Worm (Caenorhabditis elegans) whole organism, L3 larva: ENCODE measurements around the gene T25B2.1.

Source experiments
- elt-1 ChIP-seq: fragments of 150-350 bp; optimal IDR thresholded peaks from 2 replicates; lab custom pipeline; 2014; ENCODE audit warnings: missing biosample characterization, missing genetic modification characterization
- fkh-10 ChIP-seq: sonication (generic microtip); optimal IDR thresholded peaks from 2 replicates; lab custom pipeline; 2017; ENCODE audit warnings: missing biosample characterization, missing genetic modification reagents, missing genetic modification characterization
- lin-15B ChIP-seq: fragments of 150-350 bp; optimal IDR thresholded peaks from 2 replicates; lab custom pipeline; 2014; ENCODE audit warnings: missing biosample characterization, missing genetic modification characterization
- lin-39 ChIP-seq: fragments of 150-350 bp; optimal IDR thresholded peaks from 2 replicates; lab custom pipeline; 2018; ENCODE audit warnings: missing biosample characterization, missing genetic modification reagents, missing genetic modification characterization
- nhr-12 ChIP-seq: fragments of 150-350 bp; optimal IDR thresholded peaks from 2 replicates; lab custom pipeline; 2014; ENCODE audit warnings: missing biosample characterization, missing genetic modification characterization
- nhr-28 ChIP-seq: fragments of 150-350 bp; optimal IDR thresholded peaks from 2 replicates; lab custom pipeline; 2014; ENCODE audit warnings: missing biosample characterization, missing genetic modification characterization
- nhr-76 ChIP-seq: fragments of 150-350 bp; sonication (generic microtip); optimal IDR thresholded peaks from 5 replicates; lab custom pipeline; 2014; ENCODE audit warnings: missing biosample characterization, missing genetic modification characterization
- nhr-77 ChIP-seq: fragments of 150-350 bp; optimal IDR thresholded peaks from 2 replicates; lab custom pipeline; 2014; ENCODE audit warnings: missing biosample characterization, missing genetic modification characterization
- skn-1 ChIP-seq: fragments of 150-350 bp; optimal IDR thresholded peaks from 2 replicates; lab custom pipeline; 2014; ENCODE audit warnings: missing biosample characterization, missing genetic modification characterization
- snpc-4 ChIP-seq: fragments of 150-350 bp; optimal IDR thresholded peaks from 2 replicates; lab custom pipeline; 2014; ENCODE audit warnings: missing biosample characterization, missing genetic modification characterization
- ztf-11 ChIP-seq: fragments of 150-350 bp; optimal IDR thresholded peaks from 2 replicates; lab custom pipeline; 2014; ENCODE audit warnings: missing biosample characterization, missing genetic modification characterization

ce11 chrX:6157411-6157916, 16.3 kb upstream of the T25B2.1 start:
- TF ChIP-seq elt-1 (tag; lab: Kevin White, UChicago), result no peak
- no peak for TF ChIP-seq skn-1 (tag; lab: Kevin White, UChicago)
- no peak for TF ChIP-seq fkh-10 (GFP tag; lab: Kevin White, UChicago)
- TF ChIP-seq nhr-28 (tag; lab: Kevin White, UChicago), result no peak
- TF ChIP-seq lin-39 (tag; lab: Kevin White, UChicago), result no peak
- no peak for TF ChIP-seq nhr-77
- no peak for TF ChIP-seq nhr-76 (tag; lab: Kevin White, UChicago)
- TF ChIP-seq nhr-12 (tag; lab: Kevin White, UChicago), result no peak
- TF ChIP-seq lin-15B, result no peak
- TF ChIP-seq snpc-4 (tag; lab: Kevin White, UChicago), result no peak
- no peak for TF ChIP-seq ztf-11
